Fruit fly (Drosophila melanogaster): ENCODE data around the gene CG6999.

DNA sequence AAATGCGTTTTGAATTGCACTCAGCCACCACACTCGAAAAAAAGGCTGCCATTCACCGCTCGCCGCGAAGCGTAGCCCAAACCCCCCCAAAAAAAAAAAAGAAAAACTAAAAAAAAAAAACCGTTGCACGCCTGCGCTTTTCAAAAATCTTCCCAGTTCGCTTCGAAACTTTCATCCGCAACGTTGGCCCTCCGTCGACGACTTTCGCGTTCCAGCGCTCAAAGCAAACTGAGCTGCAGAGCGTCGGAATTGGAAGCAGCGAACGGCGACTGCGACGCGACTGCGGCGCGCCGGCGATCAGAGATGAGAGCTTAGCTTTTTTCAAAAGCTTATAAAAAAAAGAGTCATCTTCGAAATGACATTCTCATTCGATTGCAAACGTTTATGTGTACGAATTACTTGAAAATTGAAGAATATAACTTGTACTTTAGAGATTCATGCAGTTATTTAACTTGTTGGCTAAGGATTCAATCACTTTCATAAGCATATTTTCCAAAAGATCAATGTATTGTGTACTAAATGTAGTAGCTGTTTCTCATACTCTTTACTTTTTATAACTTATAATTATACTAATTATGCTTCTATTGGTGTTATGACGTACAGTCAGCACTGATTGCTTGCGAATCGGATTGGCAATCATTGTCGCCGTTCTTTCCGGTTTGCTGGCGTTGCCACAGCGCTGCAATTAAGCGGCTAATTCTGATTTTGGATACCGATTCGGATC, 20.3 kb upstream of the CG6999 start, which contains the start of gene CG15365:
- TF ChIP-seq pad (GFP tag; optimal IDR thresholded peaks at IDR 0.05) = no peak
- no peak for TF ChIP-seq Crg-1 (GFP tag; optimal IDR thresholded peaks at IDR 0.05)
- no peak for TF ChIP-seq kay (GFP tag; ENCODE audit: borderline replicate concordance)
